Worm (Caenorhabditis elegans) whole organism, L1 larva: ENCODE measurements around the gene M02B1.3.

Experiments used
- Y116A8C.19 ChIP-seq: sonication (generic microtip); optimal IDR thresholded peaks from 2 replicates; lab custom pipeline; 2016; ENCODE audit warnings: missing compliant biosample characterization, missing genetic modification characterization, borderline replicate concordance
- aly-2 ChIP-seq: fragments of 150-350 bp; optimal IDR thresholded peaks from 2 replicates; lab custom pipeline; 2014; ENCODE audit warnings: missing biosample characterization, missing genetic modification characterization
- blmp-1 ChIP-seq: fragments of 150-350 bp; optimal IDR thresholded peaks from 2 replicates; lab custom pipeline; 2014; ENCODE audit warnings: missing biosample characterization, missing genetic modification characterization
- ceh-63 ChIP-seq: fragments of 200-800 bp; sonication (Bioruptor generic); optimal IDR thresholded peaks from 2 replicates; lab custom pipeline; 2018; ENCODE audit warnings: mild to moderate bottlenecking, missing genetic modification characterization, missing compliant biosample characterization
- efl-1 ChIP-seq, 4 experiments: fragments of 150-350 bp; optimal IDR thresholded peaks in 3 of 4; peaks in 1 of 4; 1 replicate in 1 of 4; 2 replicates in 3 of 4; lab custom pipeline; 2014; ENCODE audit warnings: missing biosample characterization in 2 of 4, missing genetic modification characterization in 2 of 4, missing genetic modification reagents in 2 of 4
- elt-2 ChIP-seq: sonication (generic microtip); optimal IDR thresholded peaks from 2 replicates; lab custom pipeline; 2016; ENCODE audit warnings: missing genetic modification characterization, mild to moderate bottlenecking, inconsistent platforms, missing compliant biosample characterization, missing genetic modification reagents
- elt-3 ChIP-seq, 6 experiments: fragments of 150-350 bp in 1 of 6; sonication (generic microtip); optimal IDR thresholded peaks; 2 replicates each; lab custom pipeline; 2017 to 2018; ENCODE audit warnings: missing biosample characterization in 6 of 6, missing genetic modification characterization in 6 of 6, inconsistent platforms in 1 of 6
- fkh-10 ChIP-seq: sonication (generic microtip); optimal IDR thresholded peaks from 2 replicates; lab custom pipeline; 2017; ENCODE audit warnings: missing biosample characterization, missing genetic modification reagents, missing genetic modification characterization
- fkh-8 ChIP-seq: sonication (generic microtip); optimal IDR thresholded peaks from 2 replicates; lab custom pipeline; 2016; ENCODE audit warnings: mild to moderate bottlenecking, missing genetic modification characterization, missing compliant biosample characterization
- fos-1 ChIP-seq: fragments of 150-350 bp; optimal IDR thresholded peaks from 2 replicates; lab custom pipeline; 2014; ENCODE audit warnings: missing biosample characterization, missing genetic modification characterization
- grh-1 ChIP-seq: fragments of 200-800 bp; sonication (Bioruptor generic); IDR thresholded peaks from 2 replicates; pipeline ENCODE4 v1.3.6; 2022; ENCODE audit warnings: missing genetic modification reagents, missing genetic modification characterization, missing compliant biosample characterization
- irx-1 ChIP-seq: sonication (generic microtip); optimal IDR thresholded peaks from 2 replicates; lab custom pipeline; 2016; ENCODE audit warnings: missing genetic modification characterization, missing compliant biosample characterization
- isw-1 ChIP-seq: fragments of 200-800 bp; sonication (Bioruptor generic); IDR thresholded peaks from 2 replicates; pipeline ENCODE4 v1.3.6; 2022; ENCODE audit warnings: missing genetic modification characterization, missing compliant biosample characterization
- jun-1 ChIP-seq: fragments of 150-350 bp; optimal IDR thresholded peaks from 2 replicates; lab custom pipeline; 2014; ENCODE audit warnings: missing biosample characterization, missing genetic modification reagents, missing genetic modification characterization
- lin-14 ChIP-seq: fragments of 200-800 bp; sonication (Bioruptor generic); optimal IDR thresholded peaks from 2 replicates; lab custom pipeline; 2018; ENCODE audit warnings: mild to moderate bottlenecking, missing genetic modification characterization, moderate library complexity, missing compliant biosample characterization
- lin-35 ChIP-seq, 2 experiments: fragments of 150-350 bp; optimal IDR thresholded peaks; 2 replicates each; lab custom pipeline; 2014; ENCODE audit warnings: missing biosample characterization in 2 of 2, missing genetic modification characterization in 2 of 2, missing genetic modification reagents in 2 of 2
- lsy-2 ChIP-seq, 2 experiments: fragments of 150-350 bp; optimal IDR thresholded peaks; 2 replicates each; lab custom pipeline; 2014; ENCODE audit warnings: missing biosample characterization in 2 of 2, missing genetic modification characterization in 2 of 2
- mab-9 ChIP-seq: fragments of 200-800 bp; sonication (Bioruptor generic); IDR thresholded peaks from 2 replicates; pipeline ENCODE4 v1.3.6; 2022; ENCODE audit warnings: missing genetic modification reagents, missing genetic modification characterization, missing compliant biosample characterization
- mdl-1 ChIP-seq, 2 experiments: fragments of 150-350 bp; optimal IDR thresholded peaks; 2 replicates each; lab custom pipeline; 2014 to 2017; ENCODE audit warnings: missing biosample characterization in 2 of 2, missing genetic modification characterization in 2 of 2, inconsistent platforms in 1 of 2
- mef-2 ChIP-seq: fragments of 150-350 bp; optimal IDR thresholded peaks from 2 replicates; lab custom pipeline; 2014; ENCODE audit warnings: missing biosample characterization, missing genetic modification characterization
- mep-1 ChIP-seq: fragments of 150-350 bp; optimal IDR thresholded peaks from 2 replicates; lab custom pipeline; 2014; ENCODE audit warnings: missing biosample characterization, missing genetic modification characterization
- nhr-11 ChIP-seq: fragments of 150-350 bp; optimal IDR thresholded peaks from 2 replicates; lab custom pipeline; 2014; ENCODE audit warnings: missing biosample characterization, missing genetic modification characterization
- nhr-12 ChIP-seq: sonication (generic microtip); optimal IDR thresholded peaks from 2 replicates; lab custom pipeline; 2017; ENCODE audit warnings: missing biosample characterization, missing genetic modification characterization
- nhr-20 ChIP-seq: sonication (generic microtip); optimal IDR thresholded peaks from 2 replicates; lab custom pipeline; 2016; ENCODE audit warnings: mild to moderate bottlenecking, missing genetic modification characterization, missing compliant biosample characterization
- nhr-28 ChIP-seq: fragments of 150-350 bp; optimal IDR thresholded peaks from 2 replicates; lab custom pipeline; 2014; ENCODE audit warnings: missing biosample characterization, missing genetic modification characterization
- nhr-71 ChIP-seq: sonication (generic microtip); optimal IDR thresholded peaks from 2 replicates; lab custom pipeline; 2016; ENCODE audit warnings: mild to moderate bottlenecking, missing genetic modification characterization, moderate library complexity, missing compliant biosample characterization
- nhr-76 ChIP-seq: sonication (generic microtip); optimal IDR thresholded peaks from 2 replicates; lab custom pipeline; 2017; ENCODE audit warnings: missing biosample characterization, missing genetic modification characterization
- nhr-77 ChIP-seq: fragments of 150-350 bp; optimal IDR thresholded peaks from 2 replicates; lab custom pipeline; 2014; ENCODE audit warnings: missing biosample characterization, missing genetic modification characterization
- nhr-85 ChIP-seq: sonication (generic microtip); peaks from one replicate; lab custom pipeline; 2016; ENCODE audit warnings: missing genetic modification characterization, inconsistent platforms, missing compliant biosample characterization
- nhr-90 ChIP-seq: sonication (generic microtip); optimal IDR thresholded peaks from 2 replicates; lab custom pipeline; 2016; ENCODE audit warnings: mild to moderate bottlenecking, missing genetic modification characterization, missing compliant biosample characterization; ENCODE audit not compliant: poor library complexity
- pag-3 ChIP-seq: sonication (generic microtip); optimal IDR thresholded peaks from 2 replicates; lab custom pipeline; 2017; ENCODE audit warnings: missing genetic modification characterization, mild to moderate bottlenecking, missing compliant biosample characterization, antibody characterized with exemption, borderline replicate concordance; ENCODE audit not compliant: insufficient read depth
- pax-3 ChIP-seq: fragments of 200-800 bp; sonication (Bioruptor generic); optimal IDR thresholded peaks from 2 replicates; lab custom pipeline; 2018; ENCODE audit warnings: mild to moderate bottlenecking, missing genetic modification characterization, moderate library complexity, missing compliant biosample characterization
- rnt-1 ChIP-seq: sonication (generic microtip); optimal IDR thresholded peaks from 2 replicates; lab custom pipeline; 2016; ENCODE audit warnings: mild to moderate bottlenecking, missing genetic modification characterization, moderate library complexity, missing compliant biosample characterization
- skn-1 ChIP-seq: fragments of 150-350 bp; optimal IDR thresholded peaks from 2 replicates; lab custom pipeline; 2014; ENCODE audit warnings: missing biosample characterization, missing genetic modification characterization
- snu-23 ChIP-seq: sonication (generic microtip); optimal IDR thresholded peaks from 2 replicates; lab custom pipeline; 2016; ENCODE audit warnings: missing genetic modification characterization, missing compliant biosample characterization
- sptf-1 ChIP-seq: fragments of 150-350 bp; optimal IDR thresholded peaks from 2 replicates; lab custom pipeline; 2014; ENCODE audit warnings: missing biosample characterization, missing genetic modification characterization
- sup-37 ChIP-seq: fragments of 200-800 bp; sonication (Bioruptor generic); optimal IDR thresholded peaks from 2 replicates; lab custom pipeline; 2018; ENCODE audit warnings: mild to moderate bottlenecking, missing genetic modification characterization, missing compliant biosample characterization
- swsn-7 ChIP-seq: sonication (generic microtip); optimal IDR thresholded peaks from 2 replicates; lab custom pipeline; 2016; ENCODE audit warnings: missing genetic modification characterization, missing compliant biosample characterization
- tbx-2 ChIP-seq: sonication (generic microtip); optimal IDR thresholded peaks from 2 replicates; lab custom pipeline; 2016; ENCODE audit warnings: missing genetic modification characterization, missing compliant biosample characterization
- tlp-1 ChIP-seq: fragments of 150-350 bp; optimal IDR thresholded peaks from 2 replicates; lab custom pipeline; 2014; ENCODE audit warnings: missing biosample characterization, missing genetic modification characterization
- unc-62 ChIP-seq: fragments of 150-350 bp; optimal IDR thresholded peaks from 2 replicates; lab custom pipeline; 2014; ENCODE audit warnings: missing biosample characterization, missing genetic modification reagents, missing genetic modification characterization
- unc-86 ChIP-seq: sonication (generic microtip); optimal IDR thresholded peaks from 2 replicates; lab custom pipeline; 2016; ENCODE audit warnings: missing genetic modification characterization, missing compliant biosample characterization
- xbp-1 ChIP-seq: sonication (generic microtip); optimal IDR thresholded peaks from 2 replicates; lab custom pipeline; 2016; ENCODE audit warnings: missing genetic modification characterization, missing compliant biosample characterization
- zag-1 ChIP-seq: fragments of 150-350 bp; optimal IDR thresholded peaks from 2 replicates; lab custom pipeline; 2014; ENCODE audit warnings: missing biosample characterization, missing genetic modification characterization
- ztf-11 ChIP-seq, 2 experiments: sonication (generic microtip); optimal IDR thresholded peaks; 2 replicates each; lab custom pipeline; 2016 to 2017; ENCODE audit warnings: missing genetic modification characterization in 2 of 2, missing biosample characterization in 1 of 2, missing compliant biosample characterization in 1 of 2
- ztf-4 ChIP-seq: fragments of 150-350 bp; optimal IDR thresholded peaks from 2 replicates; lab custom pipeline; 2014; ENCODE audit warnings: missing biosample characterization, missing genetic modification characterization

The M02B1.3 gene

ce11 chrIV:12840348-12840747, 4.0 kb downstream of the M02B1.3 start (continued):
- no peak for TF ChIP-seq pag-3 (tag; lab: Kevin White, UChicago)
- TF ChIP-seq sptf-1 (tag; lab: Kevin White, UChicago): no peak
- peak in 1 of 2 experiments; percentile 38 for TF ChIP-seq lsy-2 (tag; optimal IDR thresholded peaks at IDR 0.05; lab: Kevin White, UChicago)
- TF ChIP-seq elt-3 (tag; optimal IDR thresholded peaks at IDR 0.05; lab: Kevin White, UChicago): no peak
- TF ChIP-seq Y116A8C.19: no peak
- TF ChIP-seq tlp-1 (tag; lab: Kevin White, UChicago): no peak
- TF ChIP-seq mef-2 (tag; lab: Kevin White, UChicago): no peak
- no peak for TF ChIP-seq nhr-28 (tag; lab: Kevin White, UChicago)
- no peak for TF ChIP-seq xbp-1 (tag; lab: Kevin White, UChicago)
- TF ChIP-seq nhr-11 (tag; lab: Kevin White, UChicago): no peak
- no peak for TF ChIP-seq zag-1 (tag; lab: Kevin White, UChicago)
- TF ChIP-seq blmp-1 (tag; lab: Kevin White, UChicago): peak; percentile 86
- TF ChIP-seq mep-1 (tag; lab: Kevin White, UChicago): peak; percentile 28
- no peak for TF ChIP-seq unc-62 (GFP tag; lab: Kevin White, UChicago)
- TF ChIP-seq fos-1 (tag; lab: Kevin White, UChicago): no peak
- TF ChIP-seq ztf-4 (tag; lab: Kevin White, UChicago): no peak
- TF ChIP-seq grh-1 (GFP tag; lab: Robert Waterston, UW): peak; percentile 15; the same call in 1 of the 2 replicates
- no peak for TF ChIP-seq fkh-10 (GFP tag; lab: Kevin White, UChicago)
- TF ChIP-seq tbx-2 (tag; lab: Kevin White, UChicago): peak; percentile 32
- TF ChIP-seq ztf-11 (tag; optimal IDR thresholded peaks at IDR 0.05; lab: Kevin White, UChicago): no peak
- TF ChIP-seq mdl-1 (tag; optimal IDR thresholded peaks at IDR 0.05; lab: Kevin White, UChicago): no peak
- peak in 1 of 2 experiments; percentile 24 for TF ChIP-seq lin-35 (GFP tag; optimal IDR thresholded peaks at IDR 0.05; lab: Kevin White, UChicago)
- no peak for TF ChIP-seq pax-3 (tag; lab: Kevin White, UChicago)
- TF ChIP-seq irx-1 (tag; lab: Kevin White, UChicago): peak; percentile 5
- no peak for TF ChIP-seq nhr-77 (tag; lab: Kevin White, UChicago)
- no peak for TF ChIP-seq skn-1 (tag; lab: Kevin White, UChicago)

- TF ChIP-seq nhr-85 (tag; lab: Kevin White, UChicago) (peak; percentile 52), Y116A8C.19 (no peak)
These were observed 4.6 kb downstream of the M02B1.3 start for ce11 chrIV:12840873-12841272.

ce11 chrIV:12842121-12842520, 5.8 kb downstream of the M02B1.3 start:
- TF ChIP-seq elt-2 (tag; lab: Kevin White, UChicago) (peak; percentile 98), Y116A8C.19 (no peak), jun-1 (tag; lab: Kevin White, UChicago) (peak; percentile 36), lin-14 (GFP tag; lab: Kevin White, UChicago) (peak; percentile 8), pax-3 (tag; lab: Kevin White, UChicago) (peak; percentile 8), aly-2 (tag; lab: Kevin White, UChicago) (no peak), lin-35 (GFP tag; optimal IDR thresholded peaks at IDR 0.05; lab: Kevin White, UChicago) (peak in 1 of 2 experiments; percentile 29), pag-3 (tag; lab: Kevin White, UChicago) (no peak), nhr-71 (tag; lab: Kevin White, UChicago) (peak; percentile 17), nhr-90 (tag; lab: Kevin White, UChicago) (peak; percentile 8), nhr-20 (tag; lab: Kevin White, UChicago) (peak; percentile 33), sptf-1 (tag; lab: Kevin White, UChicago) (no peak), mab-9 (GFP tag; lab: Robert Waterston, UW) (no peak)

- TF ChIP-seq sup-37 (GFP tag; lab: Kevin White, UChicago) (no peak), unc-86 (no peak), isw-1 (no peak), nhr-11 (tag; lab: Kevin White, UChicago) (peak; percentile 1), lsy-2 (tag; optimal IDR thresholded peaks at IDR 0.05; lab: Kevin White, UChicago) (peak in 1 of 2 experiments; percentile 24), xbp-1 (tag; lab: Kevin White, UChicago) (no peak), tbx-2 (tag; lab: Kevin White, UChicago) (peak; percentile 25), fkh-8 (tag; lab: Kevin White, UChicago) (no peak), rnt-1 (tag; lab: Kevin White, UChicago) (no peak), ceh-63 (GFP tag; lab: Kevin White, UChicago) (peak; percentile 53), snu-23 (peak; percentile 2), efl-1 (optimal IDR thresholded peaks at IDR 0.05; lab: Kevin White, UChicago) (no peak), efl-1 (GFP tag; optimal IDR thresholded peaks at IDR 0.05 in 1 of 2; lab: Kevin White, UChicago) (peak in 1 of 2 experiments; percentile 75), lin-14 (GFP tag; lab: Kevin White, UChicago) (peak; percentile 69), swsn-7 (tag; lab: Kevin White, UChicago) (peak; percentile 18), nhr-77 (tag; lab: Kevin White, UChicago) (no peak), nhr-12 (tag; lab: Kevin White, UChicago) (no peak), nhr-76 (tag; lab: Kevin White, UChicago) (no peak)
These were observed 6.6 kb downstream of the M02B1.3 start for ce11 chrIV:12842895-12843294.
